Worm (Caenorhabditis elegans) whole organism, young adult: ENCODE results near the gene D1044.4.
A peak's percentile ranks its signal among the peaks of the same experiment; 100 is the strongest.

ENCODE experiments used
- C17E4.6 ChIP-seq: fragments of 200-800 bp; sonication (Bioruptor generic); IDR thresholded peaks from 2 replicates; pipeline ENCODE4 v1.3.6; 2022; ENCODE audit warnings: missing genetic modification reagents, missing genetic modification characterization, missing compliant biosample characterization
- F10E7.11 ChIP-seq: sonication (generic microtip); optimal IDR thresholded peaks from 2 replicates; lab custom pipeline; 2017; ENCODE audit warnings: mild to moderate bottlenecking, missing genetic modification characterization, moderate library complexity, missing compliant biosample characterization
- F33H1.4 ChIP-seq: fragments of 200-800 bp; sonication (Bioruptor generic); IDR thresholded peaks from 2 replicates; pipeline ENCODE4 v1.3.6; 2022; ENCODE audit warnings: missing genetic modification reagents, missing genetic modification characterization, missing compliant biosample characterization
- F55B11.4 ChIP-seq: sonication (generic microtip); optimal IDR thresholded peaks from 2 replicates; lab custom pipeline; 2016; ENCODE audit warnings: missing compliant biosample characterization, missing genetic modification characterization, borderline replicate concordance; ENCODE audit not compliant: insufficient read depth
- F57A8.1 ChIP-seq: fragments of 200-800 bp; sonication (Bioruptor generic); optimal IDR thresholded peaks from 2 replicates; lab custom pipeline; 2018; ENCODE audit warnings: mild to moderate bottlenecking, missing genetic modification characterization, moderate library complexity, missing compliant biosample characterization
- K12H6.12 ChIP-seq: fragments of 200-800 bp; sonication (Bioruptor generic); optimal IDR thresholded peaks from 2 replicates; lab custom pipeline; 2018; ENCODE audit warnings: mild to moderate bottlenecking, missing genetic modification characterization, missing compliant biosample characterization
- T26A5.8 ChIP-seq: sonication (generic microtip); optimal IDR thresholded peaks from 2 replicates; lab custom pipeline; 2016; ENCODE audit warnings: missing genetic modification characterization, missing compliant biosample characterization
- Y53F4B.3 ChIP-seq: fragments of 200-800 bp; sonication (Bioruptor generic); IDR thresholded peaks from 2 replicates; pipeline ENCODE4 v1.3.6; 2022; ENCODE audit warnings: missing genetic modification reagents, missing genetic modification characterization, missing compliant biosample characterization
- Y56A3A.18 ChIP-seq: fragments of 200-800 bp; sonication (Bioruptor generic); IDR thresholded peaks from 2 replicates; pipeline ENCODE4 v1.3.6; 2022; ENCODE audit warnings: missing genetic modification reagents, missing genetic modification characterization, missing compliant biosample characterization
- Y67H2A.10 ChIP-seq: fragments of 200-800 bp; sonication (Bioruptor generic); conservative IDR thresholded peaks from 2 replicates; pipeline ENCODE4 v1.3.6; 2022; ENCODE audit warnings: missing genetic modification reagents, missing genetic modification characterization, missing compliant biosample characterization
- ama-1 ChIP-seq, 3 experiments: fragments of 150-350 bp in 1 of 3; sonication (generic microtip) in 2 of 3; optimal IDR thresholded peaks; 2 replicates each; lab custom pipeline; 2014 to 2018; ENCODE audit warnings: missing biosample characterization in 2 of 3, missing genetic modification characterization in 2 of 3, missing genetic modification reagents in 2 of 3
- attf-3 ChIP-seq: fragments of 200-800 bp; sonication (Bioruptor generic); conservative IDR thresholded peaks from 2 replicates; pipeline ENCODE4 v1.3.6; 2022; ENCODE audit warnings: missing genetic modification reagents, missing genetic modification characterization, missing compliant biosample characterization
- attf-6 ChIP-seq: fragments of 200-800 bp; sonication (Bioruptor generic); IDR thresholded peaks from 2 replicates; pipeline ENCODE4 v1.3.6; 2022; ENCODE audit warnings: missing genetic modification reagents, missing genetic modification characterization, missing compliant biosample characterization
- bed-1 ChIP-seq: fragments of 200-800 bp; sonication (Bioruptor generic); IDR thresholded peaks from 2 replicates; pipeline ENCODE4 v1.3.6; 2022; ENCODE audit warnings: missing genetic modification reagents, missing genetic modification characterization, missing compliant biosample characterization
- cebp-1 ChIP-seq, 2 experiments: fragments of 200-800 bp in 1 of 2; sonication (Bioruptor generic) in 1 of 2; sonication (generic microtip) in 1 of 2; IDR thresholded peaks in 1 of 2; optimal IDR thresholded peaks in 1 of 2; 2 replicates each; pipeline versions ENCODE4 v1.3.6 to Lab custom; 2017 to 2022; ENCODE audit warnings: missing compliant biosample characterization in 2 of 2, missing genetic modification characterization in 2 of 2, mild to moderate bottlenecking in 1 of 2, missing genetic modification reagents in 1 of 2, moderate library complexity in 1 of 2
- cebp-2 ChIP-seq: fragments of 200-800 bp; sonication (Bioruptor generic); IDR thresholded peaks from 2 replicates; pipeline ENCODE4 v1.3.6; 2022; ENCODE audit warnings: missing genetic modification characterization, missing compliant biosample characterization
- ceh-27 ChIP-seq: fragments of 200-800 bp; sonication (Bioruptor generic); optimal IDR thresholded peaks from 2 replicates; lab custom pipeline; 2018; ENCODE audit warnings: mild to moderate bottlenecking, missing genetic modification characterization, moderate library complexity, missing compliant biosample characterization
- chd-7 ChIP-seq: sonication (generic microtip); optimal IDR thresholded peaks from 2 replicates; lab custom pipeline; 2016; ENCODE audit warnings: mild to moderate bottlenecking, missing genetic modification characterization, moderate library complexity, missing compliant biosample characterization
- dpff-1 ChIP-seq: sonication (generic microtip); optimal IDR thresholded peaks from 2 replicates; lab custom pipeline; 2017; ENCODE audit warnings: mild to moderate bottlenecking, missing genetic modification characterization, missing compliant biosample characterization
- ets-4 ChIP-seq: fragments of 200-800 bp; sonication (Bioruptor generic); optimal IDR thresholded peaks from 2 replicates; lab custom pipeline; 2018; ENCODE audit warnings: mild to moderate bottlenecking, missing genetic modification characterization, missing compliant biosample characterization
- gei-17 ChIP-seq: fragments of 200-800 bp; sonication (Bioruptor generic); optimal IDR thresholded peaks from 2 replicates; lab custom pipeline; 2018; ENCODE audit warnings: mild to moderate bottlenecking, missing genetic modification characterization, missing compliant biosample characterization
- him-1 ChIP-seq: sonication (generic microtip); optimal IDR thresholded peaks from 2 replicates; lab custom pipeline; 2016; ENCODE audit warnings: missing genotype, missing genetic modification reagents, missing genetic modification characterization, missing compliant biosample characterization
- hlh-26 ChIP-seq: fragments of 200-800 bp; sonication (Bioruptor generic); conservative IDR thresholded peaks from 2 replicates; pipeline ENCODE4 v1.3.6; 2022; ENCODE audit warnings: missing genetic modification reagents, missing genetic modification characterization, missing compliant biosample characterization
- hsf-1 ChIP-seq: fragments of 200-800 bp; sonication (Bioruptor generic); IDR thresholded peaks from 2 replicates; pipeline ENCODE4 v1.3.6; 2022; ENCODE audit warnings: missing genetic modification reagents, missing genetic modification characterization, missing compliant biosample characterization
- lin-40 ChIP-seq: sonication (generic microtip); optimal IDR thresholded peaks from 2 replicates; lab custom pipeline; 2016; ENCODE audit warnings: missing genetic modification characterization, mild to moderate bottlenecking, missing compliant biosample characterization, missing genotype, missing genetic modification reagents
- lsl-1 ChIP-seq: fragments of 200-800 bp; sonication (Bioruptor generic); optimal IDR thresholded peaks from 2 replicates; lab custom pipeline; 2018; ENCODE audit warnings: mild to moderate bottlenecking, missing genetic modification characterization, moderate library complexity, missing compliant biosample characterization
- madf-6 ChIP-seq: fragments of 200-800 bp; sonication (Bioruptor generic); IDR thresholded peaks from 2 replicates; pipeline ENCODE4 v1.3.6; 2022; ENCODE audit warnings: missing genetic modification reagents, missing genetic modification characterization, missing compliant biosample characterization
- madf-8 ChIP-seq: fragments of 200-800 bp; sonication (Bioruptor generic); conservative IDR thresholded peaks from 2 replicates; pipeline ENCODE4 v1.3.6; 2022; ENCODE audit warnings: missing genetic modification reagents, missing genetic modification characterization, missing compliant biosample characterization
- nhr-80 ChIP-seq: sonication (generic microtip); optimal IDR thresholded peaks from 2 replicates; lab custom pipeline; 2016; ENCODE audit warnings: missing genetic modification characterization, missing compliant biosample characterization
- snpc-1.1 ChIP-seq: sonication (generic microtip); optimal IDR thresholded peaks from 2 replicates; lab custom pipeline; 2017; ENCODE audit warnings: missing genetic modification characterization, mild to moderate bottlenecking, missing compliant biosample characterization, antibody characterized with exemption, moderate library complexity, missing genotype, missing genetic modification reagents; ENCODE audit not compliant: insufficient read depth
- sptf-2 ChIP-seq: fragments of 200-800 bp; sonication (Bioruptor generic); optimal IDR thresholded peaks from 2 replicates; lab custom pipeline; 2018; ENCODE audit warnings: mild to moderate bottlenecking, missing genetic modification characterization, missing compliant biosample characterization
- tbp1 ChIP-seq: fragments of 200-800 bp; sonication (Bioruptor generic); optimal IDR thresholded peaks from 2 replicates; lab custom pipeline; 2018; ENCODE audit warnings: mild to moderate bottlenecking, missing genetic modification characterization, missing compliant biosample characterization
- xnd-1 ChIP-seq: sonication (generic microtip); optimal IDR thresholded peaks from 2 replicates; lab custom pipeline; 2016; ENCODE audit warnings: missing genotype, missing genetic modification reagents, missing genetic modification characterization, missing compliant biosample characterization
- zfh-2 ChIP-seq: fragments of 200-800 bp; sonication (Bioruptor generic); conservative IDR thresholded peaks from 2 replicates; pipeline ENCODE4 v1.3.6; 2022; ENCODE audit warnings: missing genetic modification reagents, missing genetic modification characterization, missing compliant biosample characterization
- zim-3 ChIP-seq: sonication (generic microtip); optimal IDR thresholded peaks from 2 replicates; lab custom pipeline; 2017; ENCODE audit warnings: mild to moderate bottlenecking, missing genetic modification characterization, moderate library complexity, missing compliant biosample characterization
- ztf-22 ChIP-seq: fragments of 200-800 bp; sonication (Bioruptor generic); optimal IDR thresholded peaks from 2 replicates; lab custom pipeline; 2018; ENCODE audit warnings: mild to moderate bottlenecking, missing genetic modification characterization, moderate library complexity, missing compliant biosample characterization
- ztf-26 ChIP-seq: sonication (generic microtip); optimal IDR thresholded peaks from 2 replicates; lab custom pipeline; 2017; ENCODE audit warnings: missing genetic modification characterization, missing compliant biosample characterization

Gene D1044.4

DNA sequence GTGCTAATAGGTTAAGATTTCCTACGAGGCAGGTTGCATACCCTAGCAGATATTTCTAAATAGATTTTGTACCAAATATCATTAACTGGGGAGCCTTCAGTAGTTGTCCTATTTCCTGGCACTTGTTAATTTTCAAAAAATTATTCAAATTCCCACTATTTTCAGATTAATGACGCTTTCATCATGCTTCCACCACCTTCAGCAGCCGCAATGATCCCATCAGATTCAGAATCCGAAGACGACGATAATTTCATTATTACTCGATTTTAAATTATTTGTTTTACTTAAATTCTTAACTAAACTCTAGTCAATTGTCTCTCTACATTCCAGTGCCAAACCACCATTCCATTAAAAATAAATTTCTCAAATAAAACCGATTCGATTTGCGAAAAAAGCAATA is 29.0 kb upstream of the D1044.4 start (continued):
- TF ChIP-seq Y56A3A.18 (GFP tag; lab: Robert Waterston, UW): 0 out of 2 replicates have a peak, but pooled peaks have one; percentile 33
- TF ChIP-seq ama-1 (optimal IDR thresholded peaks at IDR 0.05; lab: Kevin White, UChicago): peak; percentile 82
- TF ChIP-seq ama-1 (GFP tag; optimal IDR thresholded peaks at IDR 0.05; lab: Kevin White, UChicago): no peak

DNA sequence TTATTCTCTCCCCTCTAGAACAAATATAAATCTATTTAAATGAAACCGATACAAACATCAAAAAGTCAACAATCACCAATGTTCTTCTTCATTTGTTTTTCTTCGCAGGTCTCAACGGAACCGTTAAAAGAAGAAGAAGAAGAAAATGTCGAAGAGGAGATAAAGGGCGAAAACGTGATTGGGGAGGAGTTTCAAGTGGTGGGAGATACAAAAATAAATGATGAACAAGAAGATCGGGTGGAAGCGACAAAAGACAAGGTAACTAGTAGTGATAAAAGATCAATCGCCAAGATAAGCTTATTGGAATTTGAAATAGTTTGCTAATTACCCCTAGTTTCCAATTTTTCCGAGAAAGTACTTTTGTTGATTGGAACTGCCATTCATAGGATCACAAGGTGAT is 28.4 kb upstream of the D1044.4 start:
- TF ChIP-seq ets-4 (no peak), sptf-2 (GFP tag; lab: Kevin White, UChicago) (no peak)

- TF ChIP-seq hlh-26 (no peak), Y67H2A.10 (GFP tag; lab: Robert Waterston, UW) (no peak), chd-7 (tag; lab: Kevin White, UChicago) (no peak), nhr-80 (tag; lab: Kevin White, UChicago) (peak; percentile 80), zfh-2 (GFP tag; lab: Robert Waterston, UW) (no peak), ztf-22 (GFP tag; lab: Kevin White, UChicago) (no peak), lin-40 (no peak), K12H6.12 (tag; lab: Kevin White, UChicago) (no peak)
These were observed 24.9 kb upstream of the D1044.4 start, which contains the start of gene F09F7.5 for ce11 chrIII:5546730-5547129. F09F7.5 (plus strand) TSS chrIII:5546987.

ce11 chrIII:5546309-5546708 is 24.5 kb upstream of the D1044.4 start:
- TF ChIP-seq attf-3: no peak
- no peak for TF ChIP-seq F55B11.4
- TF ChIP-seq cebp-1 (GFP tag; IDR thresholded peaks at IDR 0.05; lab: Robert Waterston, UW): peak; percentile 61; the same call in 1 of the 2 replicates
- TF ChIP-seq cebp-1 (tag; optimal IDR thresholded peaks at IDR 0.05; lab: Kevin White, UChicago): peak; percentile 92
- no peak for TF ChIP-seq chd-7 (tag; lab: Kevin White, UChicago)
- TF ChIP-seq dpff-1: no peak
- TF ChIP-seq zim-3 (tag; lab: Kevin White, UChicago): no peak
- TF ChIP-seq ceh-27 (GFP tag; lab: Kevin White, UChicago): no peak

DNA sequence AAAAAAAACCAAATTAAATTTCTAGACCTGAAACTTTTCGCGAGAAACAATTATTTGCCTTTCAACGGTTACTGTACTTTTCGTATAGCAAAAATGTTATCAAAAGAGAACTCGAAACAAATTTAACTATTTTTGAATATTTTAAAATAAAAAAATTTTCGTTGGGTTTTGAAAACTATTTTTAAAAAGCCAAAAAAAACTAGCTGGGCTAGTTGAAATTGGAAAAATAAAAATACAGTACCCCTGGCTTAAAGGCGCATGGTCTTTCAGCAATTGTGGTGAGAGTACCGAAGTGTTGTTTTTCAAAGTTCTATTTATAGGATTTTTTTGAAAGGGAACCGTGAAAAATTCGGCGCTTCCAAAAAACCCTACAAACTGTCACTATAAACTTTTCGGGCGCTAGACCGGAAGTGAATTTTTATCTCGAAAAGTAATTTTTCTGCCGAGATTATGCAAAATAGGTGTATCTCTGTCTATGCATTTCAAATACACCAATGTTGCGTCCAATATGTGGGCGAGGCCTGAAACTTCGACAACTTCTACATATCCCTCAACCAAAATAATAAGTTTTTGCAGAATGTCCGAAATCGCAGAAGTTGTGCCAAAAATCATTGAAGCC is 22.0 kb upstream of the D1044.4 start, which contains the start of gene D1044.1:
D1044.1 (plus strand) TSS at position 569 of the 619 bp plus-strand sequence.
- TF ChIP-seq xnd-1 (tag; lab: Kevin White, UChicago): peak; percentile 27
- no peak for TF ChIP-seq ztf-26 (tag; lab: Kevin White, UChicago)
- peak; percentile 87 for TF ChIP-seq lsl-1 (GFP tag; lab: Kevin White, UChicago)
- peak; percentile 44 for TF ChIP-seq madf-8 (GFP tag; lab: Robert Waterston, UW)
- TF ChIP-seq attf-6 (GFP tag; lab: Robert Waterston, UW): no peak
- TF ChIP-seq madf-6 (GFP tag; lab: Robert Waterston, UW): peak; percentile 77

ce11 chrIII:5543050-5543449 is 21.2 kb upstream of the D1044.4 start, which contains the start of gene D1044.6:
D1044.6 (minus strand) TSS chrIII:5543177.
- no peak for TF ChIP-seq Y56A3A.18 (GFP tag; lab: Robert Waterston, UW)
- no peak for TF ChIP-seq F57A8.1 (GFP tag; lab: Kevin White, UChicago)
- no peak for TF ChIP-seq F10E7.11 (tag; lab: Kevin White, UChicago)
- peak; percentile 49 for TF ChIP-seq madf-8 (GFP tag; lab: Robert Waterston, UW)
- TF ChIP-seq ama-1 (optimal IDR thresholded peaks at IDR 0.05; lab: Kevin White, UChicago): no peak
- TF ChIP-seq ama-1 (GFP tag; optimal IDR thresholded peaks at IDR 0.05; lab: Kevin White, UChicago): no peak
- TF ChIP-seq hsf-1: no peak
- TF ChIP-seq sptf-2 (GFP tag; lab: Kevin White, UChicago): no peak
- no peak for TF ChIP-seq cebp-2 (GFP tag; lab: Robert Waterston, UW)
- TF ChIP-seq lsl-1 (GFP tag; lab: Kevin White, UChicago): peak; percentile 79
- peak; percentile 81 for TF ChIP-seq F33H1.4 (GFP tag; lab: Robert Waterston, UW)
- peak; percentile 78 for TF ChIP-seq madf-6 (GFP tag; lab: Robert Waterston, UW)
- no peak for TF ChIP-seq him-1 (tag; lab: Kevin White, UChicago)
- no peak for TF ChIP-seq tbp1 (GFP tag; lab: Kevin White, UChicago)
- TF ChIP-seq nhr-80 (tag; lab: Kevin White, UChicago): peak; percentile 8
- no peak for TF ChIP-seq bed-1 (GFP tag; lab: Robert Waterston, UW)
- peak; percentile 71 for TF ChIP-seq xnd-1 (tag; lab: Kevin White, UChicago)
- no peak for TF ChIP-seq snpc-1.1
- no peak for TF ChIP-seq gei-17 (GFP tag; lab: Kevin White, UChicago)
- TF ChIP-seq T26A5.8 (tag; lab: Kevin White, UChicago): no peak
- TF ChIP-seq Y53F4B.3: no peak
- no peak for TF ChIP-seq C17E4.6 (GFP tag; lab: Robert Waterston, UW)
